Worm (Caenorhabditis elegans) whole organism, mixed stage, embryonic: Measurements from ENCODE around the gene tag-340.

Experiments
- M03D4.4 ChIP-seq: sonication (generic microtip); optimal IDR thresholded peaks from 2 replicates; lab custom pipeline; 2017; ENCODE audit warnings: mild to moderate bottlenecking, missing genetic modification characterization, missing compliant biosample characterization
- bed-3 ChIP-seq: fragments of 200-800 bp; sonication (Bioruptor generic); optimal IDR thresholded peaks from 3 replicates; lab custom pipeline; 2018; ENCODE audit warnings: mild to moderate bottlenecking, missing genetic modification characterization, moderate library complexity, missing compliant biosample characterization
- blmp-1 ChIP-seq: fragments of 150-350 bp; optimal IDR thresholded peaks from 2 replicates; lab custom pipeline; 2014; ENCODE audit warnings: missing biosample characterization, missing genetic modification characterization
- ceh-43 ChIP-seq: fragments of 200-800 bp; sonication (Bioruptor generic); optimal IDR thresholded peaks from 2 replicates; lab custom pipeline; 2018; ENCODE audit warnings: mild to moderate bottlenecking, missing genetic modification characterization, moderate library complexity, missing compliant biosample characterization
- ces-1 ChIP-seq: fragments of 150-350 bp; optimal IDR thresholded peaks from 2 replicates; lab custom pipeline; 2014; ENCODE audit warnings: missing biosample characterization, missing genetic modification reagents, missing genetic modification characterization
- cnd-1 ChIP-seq: fragments of 200-800 bp; sonication (Bioruptor generic); optimal IDR thresholded peaks from 2 replicates; lab custom pipeline; 2018; ENCODE audit warnings: mild to moderate bottlenecking, missing genetic modification characterization, missing compliant biosample characterization
- drap-1 ChIP-seq: fragments of 200-800 bp; sonication (Bioruptor generic); optimal IDR thresholded peaks from 3 replicates; lab custom pipeline; 2018; ENCODE audit warnings: mild to moderate bottlenecking, missing genetic modification characterization, missing compliant biosample characterization
- elt-1 ChIP-seq: sonication (generic microtip); optimal IDR thresholded peaks from 2 replicates; lab custom pipeline; 2017; ENCODE audit warnings: missing genetic modification characterization, mild to moderate bottlenecking, missing compliant biosample characterization, antibody characterized with exemption, moderate library complexity, borderline replicate concordance; ENCODE audit not compliant: insufficient read depth
- flh-1 ChIP-seq: fragments of 200-800 bp; sonication (Bioruptor generic); optimal IDR thresholded peaks from 2 replicates; lab custom pipeline; 2018; ENCODE audit warnings: mild to moderate bottlenecking, missing genetic modification characterization, moderate library complexity, missing compliant biosample characterization
- ham-2 ChIP-seq: fragments of 200-800 bp; sonication (Bioruptor generic); optimal IDR thresholded peaks from 2 replicates; lab custom pipeline; 2018; ENCODE audit warnings: mild to moderate bottlenecking, missing genetic modification characterization, missing compliant biosample characterization
- hlh-1 ChIP-seq: fragments of 150-350 bp; optimal IDR thresholded peaks from 2 replicates; lab custom pipeline; 2014; ENCODE audit warnings: missing biosample characterization, missing genetic modification reagents, missing genetic modification characterization
- lin-13 ChIP-seq: fragments of 150-350 bp; optimal IDR thresholded peaks from 2 replicates; lab custom pipeline; 2014; ENCODE audit warnings: missing biosample characterization, missing genetic modification characterization
- lin-32 ChIP-seq: fragments of 200-800 bp; sonication (Bioruptor generic); optimal IDR thresholded peaks from 2 replicates; lab custom pipeline; 2018; ENCODE audit warnings: mild to moderate bottlenecking, missing genetic modification characterization, missing compliant biosample characterization
- lsy-2 ChIP-seq: fragments of 150-350 bp; optimal IDR thresholded peaks from 2 replicates; lab custom pipeline; 2014; ENCODE audit warnings: missing biosample characterization, missing genetic modification characterization
- mab-5 ChIP-seq: fragments of 150-350 bp; optimal IDR thresholded peaks from 2 replicates; lab custom pipeline; 2014; ENCODE audit warnings: missing biosample characterization, missing genetic modification characterization
- mep-1 ChIP-seq: fragments of 150-350 bp; optimal IDR thresholded peaks from 2 replicates; lab custom pipeline; 2017; ENCODE audit warnings: missing biosample characterization, missing genetic modification reagents, missing genetic modification characterization, inconsistent platforms
- mls-2 ChIP-seq: sonication (generic microtip); optimal IDR thresholded peaks from 2 replicates; lab custom pipeline; 2016; ENCODE audit warnings: mild to moderate bottlenecking, missing genetic modification characterization, moderate library complexity, missing compliant biosample characterization
- nhr-12 ChIP-seq: fragments of 150-350 bp; optimal IDR thresholded peaks from 2 replicates; lab custom pipeline; 2014; ENCODE audit warnings: missing biosample characterization, missing genetic modification characterization
- nhr-2 ChIP-seq: fragments of 150-350 bp; optimal IDR thresholded peaks from 2 replicates; lab custom pipeline; 2014; ENCODE audit warnings: missing biosample characterization, missing genetic modification characterization
- nhr-28 ChIP-seq: fragments of 150-350 bp; optimal IDR thresholded peaks from 2 replicates; lab custom pipeline; 2014; ENCODE audit warnings: missing biosample characterization, missing genetic modification characterization
- nhr-76 ChIP-seq: sonication (generic microtip); optimal IDR thresholded peaks from 2 replicates; lab custom pipeline; 2017; ENCODE audit warnings: missing biosample characterization, missing genetic modification characterization
- pha-4 ChIP-seq: fragments of 150-350 bp; optimal IDR thresholded peaks from 2 replicates; lab custom pipeline; 2018; ENCODE audit warnings: missing biosample characterization, missing genetic modification reagents, missing genetic modification characterization
- sem-2 ChIP-seq: fragments of 200-800 bp; sonication (Bioruptor generic); optimal IDR thresholded peaks from 2 replicates; lab custom pipeline; 2018; ENCODE audit warnings: mild to moderate bottlenecking, missing genetic modification characterization, missing compliant biosample characterization
- snpc-4 ChIP-seq: fragments of 150-350 bp; optimal IDR thresholded peaks from 2 replicates; lab custom pipeline; 2014; ENCODE audit warnings: missing biosample characterization, missing genetic modification characterization
- sptf-1 ChIP-seq: sonication (generic microtip); optimal IDR thresholded peaks from 2 replicates; lab custom pipeline; 2017; ENCODE audit warnings: mild to moderate bottlenecking, missing genetic modification characterization, moderate library complexity, missing compliant biosample characterization
- tbx-8 ChIP-seq: fragments of 200-800 bp; sonication (Bioruptor generic); optimal IDR thresholded peaks from 2 replicates; lab custom pipeline; 2018; ENCODE audit warnings: mild to moderate bottlenecking, missing genetic modification characterization, moderate library complexity, missing compliant biosample characterization
- unc-120 ChIP-seq: sonication (generic microtip); optimal IDR thresholded peaks from 2 replicates; lab custom pipeline; 2017; ENCODE audit warnings: missing genetic modification characterization, missing compliant biosample characterization; ENCODE audit not compliant: poor library complexity, severe bottlenecking
- unc-39 ChIP-seq: fragments of 150-350 bp; optimal IDR thresholded peaks from 2 replicates; lab custom pipeline; 2014; ENCODE audit warnings: missing biosample characterization, missing genetic modification characterization
- unc-62 ChIP-seq: fragments of 150-350 bp; optimal IDR thresholded peaks from 2 replicates; lab custom pipeline; 2014; ENCODE audit warnings: missing biosample characterization, missing genetic modification reagents, missing genetic modification characterization
- zip-8 ChIP-seq: fragments of 150-350 bp; optimal IDR thresholded peaks from 2 replicates; lab custom pipeline; 2014; ENCODE audit warnings: missing biosample characterization, missing genetic modification characterization
- ztf-11 ChIP-seq: fragments of 150-350 bp; optimal IDR thresholded peaks from 2 replicates; lab custom pipeline; 2014; ENCODE audit warnings: missing biosample characterization, missing genetic modification characterization

tag-340 gene

DNA sequence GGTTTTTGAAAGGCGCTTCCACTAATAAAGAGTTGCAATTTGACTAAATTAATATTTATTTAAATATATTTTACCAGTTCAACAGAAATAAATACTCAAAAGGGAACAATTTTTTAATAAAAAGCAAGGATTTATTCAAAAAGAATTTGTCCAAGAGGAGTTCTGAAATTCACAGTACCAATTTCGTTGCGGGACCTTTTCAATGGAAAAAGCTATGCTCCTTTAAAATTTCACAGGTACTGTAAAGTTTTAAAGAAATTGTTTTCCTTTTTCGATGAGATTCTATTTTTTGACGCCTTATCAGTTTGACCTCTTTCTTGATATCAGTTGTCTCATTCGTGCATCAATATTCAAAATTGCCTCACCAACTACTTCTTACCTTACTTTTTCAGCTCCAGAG lies at the start of gene tag-340:
Gene tag-340, plus strand, starts transcription at position 249 of the 400 bp plus-strand sequence.
- TF ChIP-seq nhr-2 (no peak), mab-5 (tag; lab: Kevin White, UChicago) (no peak), hlh-1 (tag; lab: Kevin White, UChicago) (no peak), elt-1 (no peak), nhr-28 (tag; lab: Kevin White, UChicago) (no peak), sptf-1 (tag; lab: Kevin White, UChicago) (no peak), pha-4 (tag; lab: Kevin White, UChicago) (no peak), M03D4.4 (tag; lab: Kevin White, UChicago) (no peak), lin-13 (tag; lab: Kevin White, UChicago) (no peak), ham-2 (GFP tag; lab: Kevin White, UChicago) (no peak), bed-3 (GFP tag; lab: Kevin White, UChicago) (no peak), ceh-43 (GFP tag; lab: Kevin White, UChicago) (no peak), unc-120 (tag; lab: Kevin White, UChicago) (no peak), lin-32 (GFP tag; lab: Kevin White, UChicago) (no peak), mls-2 (tag; lab: Kevin White, UChicago) (no peak), tbx-8 (no peak)

DNA sequence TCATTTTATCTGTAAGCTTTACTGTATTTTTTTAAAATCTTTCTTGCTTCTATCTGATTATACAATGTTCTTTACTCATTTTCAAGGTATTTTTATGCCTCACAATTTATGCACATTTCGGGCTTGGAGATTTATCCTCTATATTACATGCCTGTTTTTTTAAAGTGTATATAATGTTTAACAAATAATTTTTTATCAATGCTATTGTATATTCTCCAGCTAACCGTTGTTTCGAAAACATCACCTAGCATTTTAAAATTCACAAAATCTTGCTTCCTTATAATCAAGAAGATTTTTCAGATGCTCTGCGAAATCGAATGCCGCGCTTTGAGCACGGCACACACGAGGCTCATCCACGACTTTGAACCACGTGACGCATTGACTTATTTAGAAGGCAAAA lies 48.3 kb upstream of the tag-340 start, which contains the start of gene ced-4:
Gene ced-4, plus strand, starts transcription at position 301 of the 400 bp plus-strand sequence.
- no peak for TF ChIP-seq sptf-1 (tag; lab: Kevin White, UChicago)
- TF ChIP-seq mab-5 (tag; lab: Kevin White, UChicago), result no peak
- no peak for TF ChIP-seq nhr-2
- TF ChIP-seq lin-32 (GFP tag; lab: Kevin White, UChicago), result no peak
- no peak for TF ChIP-seq ces-1 (GFP tag; lab: Kevin White, UChicago)
- no peak for TF ChIP-seq nhr-76 (tag; lab: Kevin White, UChicago)
- TF ChIP-seq mls-2 (tag; lab: Kevin White, UChicago), result no peak
- TF ChIP-seq ztf-11 (tag; lab: Kevin White, UChicago), result no peak
- no peak for TF ChIP-seq cnd-1 (tag; lab: Kevin White, UChicago)
- TF ChIP-seq bed-3 (GFP tag; lab: Kevin White, UChicago), result no peak
- TF ChIP-seq hlh-1 (tag; lab: Kevin White, UChicago), result no peak
- no peak for TF ChIP-seq pha-4 (tag; lab: Kevin White, UChicago)
- TF ChIP-seq blmp-1 (tag; lab: Kevin White, UChicago), result no peak
- no peak for TF ChIP-seq lsy-2 (tag; lab: Kevin White, UChicago)
- no peak for TF ChIP-seq ceh-43 (GFP tag; lab: Kevin White, UChicago)
- no peak for TF ChIP-seq tbx-8
- no peak for TF ChIP-seq zip-8
- no peak for TF ChIP-seq nhr-12 (tag; lab: Kevin White, UChicago)

DNA sequence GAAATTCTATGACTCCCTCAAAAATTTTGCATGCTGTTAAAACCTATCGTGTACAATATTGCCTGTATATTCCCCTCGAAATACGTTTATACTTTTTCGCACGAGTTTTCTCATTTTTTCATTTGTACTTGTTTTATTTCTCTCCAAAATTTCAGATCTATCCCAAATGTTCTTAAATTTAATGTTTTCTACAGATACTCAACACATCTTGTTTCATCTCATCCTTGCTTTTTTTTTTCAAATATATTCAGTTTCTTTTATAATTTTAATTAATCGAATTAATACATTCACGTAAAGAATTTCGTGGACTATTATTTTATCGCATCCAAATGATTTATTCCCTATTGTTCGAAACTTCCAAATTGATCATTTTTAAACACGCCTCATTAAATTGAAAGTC lies 45.4 kb upstream of the tag-340 start, which contains the start of gene C35D10.8:
Gene C35D10.8, plus strand, starts transcription at position 301 of the 400 bp plus-strand sequence.
- TF ChIP-seq ces-1 (GFP tag; lab: Kevin White, UChicago), result no peak
- no peak for TF ChIP-seq bed-3 (GFP tag; lab: Kevin White, UChicago)
- no peak for TF ChIP-seq lsy-2 (tag; lab: Kevin White, UChicago)
- TF ChIP-seq tbx-8, result no peak
- TF ChIP-seq drap-1, result no peak
- no peak for TF ChIP-seq elt-1
- no peak for TF ChIP-seq cnd-1 (tag; lab: Kevin White, UChicago)

DNA sequence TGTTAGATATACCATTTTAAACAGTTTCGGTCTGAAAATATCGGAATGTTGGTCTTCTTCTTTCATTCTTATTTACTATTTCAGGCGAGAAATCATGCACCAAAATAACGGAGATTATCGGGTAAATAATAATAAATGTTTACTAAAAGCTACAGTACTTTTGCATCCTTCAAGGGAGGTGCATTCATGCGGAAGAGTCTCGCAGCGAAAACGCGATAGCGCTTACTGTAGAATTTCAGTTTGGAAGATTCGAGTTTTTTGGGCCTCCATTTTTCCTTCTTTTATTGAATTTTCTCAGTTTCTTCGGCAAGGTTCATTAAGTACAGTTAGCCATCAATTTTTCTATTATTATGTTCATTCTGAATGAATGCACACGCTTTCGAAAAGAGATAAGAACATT lies 44.2 kb upstream of the tag-340 start, which contains the start of gene C35D10.7:
Gene C35D10.7, plus strand, starts transcription at position 85 of the 400 bp plus-strand sequence.
- no peak for TF ChIP-seq mep-1 (tag; lab: Kevin White, UChicago)
- no peak for TF ChIP-seq ztf-11 (tag; lab: Kevin White, UChicago)
- TF ChIP-seq unc-62 (GFP tag; lab: Kevin White, UChicago), result no peak
- no peak for TF ChIP-seq cnd-1 (tag; lab: Kevin White, UChicago)
- TF ChIP-seq bed-3 (GFP tag; lab: Kevin White, UChicago), result no peak
- TF ChIP-seq lsy-2 (tag; lab: Kevin White, UChicago), result no peak
- TF ChIP-seq tbx-8, result no peak
- no peak for TF ChIP-seq flh-1

DNA sequence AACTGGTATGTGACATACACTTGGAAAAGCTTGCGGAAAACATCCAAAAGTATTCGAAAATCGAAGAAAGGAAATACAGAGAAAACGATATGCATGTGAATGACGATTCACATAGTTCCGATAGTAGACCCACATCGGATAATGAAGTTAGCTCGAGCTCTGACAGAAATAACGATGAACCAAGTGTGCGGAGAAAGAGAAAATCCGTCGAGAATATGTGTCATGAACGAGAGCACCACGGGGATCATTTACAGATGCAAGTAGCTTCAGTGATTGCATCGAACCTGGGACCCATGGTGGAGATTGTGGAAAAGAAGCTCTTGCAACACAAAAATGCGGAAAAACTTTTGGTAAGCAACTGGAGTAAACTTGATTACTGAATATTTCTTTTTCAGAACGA lies 43.3 kb upstream of the tag-340 start:
- TF ChIP-seq nhr-12 (tag; lab: Kevin White, UChicago) (no peak), sem-2 (GFP tag; lab: Kevin White, UChicago) (no peak), blmp-1 (tag; lab: Kevin White, UChicago) (no peak), nhr-2 (no peak), ztf-11 (tag; lab: Kevin White, UChicago) (no peak), snpc-4 (tag; lab: Kevin White, UChicago) (no peak), unc-62 (GFP tag; lab: Kevin White, UChicago) (no peak), unc-39 (tag; lab: Kevin White, UChicago) (no peak), unc-120 (tag; lab: Kevin White, UChicago) (no peak)
